Fruit fly (Drosophila melanogaster) whole organism, embryonic: ENCODE measurements around the gene Ac76E.

Experiments used
- Atf6 ChIP-seq: fragments of 200-800 bp; sonication (Bioruptor generic); IDR thresholded peaks from 2 replicates; pipeline ENCODE4 v1.3.6; 2022; ENCODE audit warnings: missing biosample characterization, missing genetic modification characterization
- Bdp1 ChIP-seq: fragments of 200-800 bp; sonication (Bioruptor generic); optimal IDR thresholded peaks from 3 replicates; lab custom pipeline; 2016; ENCODE audit warnings: missing biosample characterization, missing genetic modification characterization
- BtbVII ChIP-seq: fragments of 200-800 bp; sonication (Bioruptor generic); optimal IDR thresholded peaks from 3 replicates; lab custom pipeline; 2017; ENCODE audit warnings: missing biosample characterization, mild to moderate bottlenecking, missing genetic modification characterization
- CG10565 ChIP-seq: fragments of 200-800 bp; sonication (Bioruptor generic); optimal IDR thresholded peaks from 3 replicates; lab custom pipeline; 2016; ENCODE audit warnings: missing biosample characterization, mild to moderate bottlenecking, missing genetic modification characterization
- CG11504 ChIP-seq: fragments of 200-800 bp; sonication (Bioruptor generic); optimal IDR thresholded peaks from 3 replicates; lab custom pipeline; 2019; ENCODE audit warnings: missing biosample characterization, mild to moderate bottlenecking, missing genetic modification characterization, moderate library complexity
- CG12299 ChIP-seq: fragments of 200-800 bp; sonication (Bioruptor generic); optimal IDR thresholded peaks from 2 replicates; lab custom pipeline; 2018; ENCODE audit warnings: missing biosample characterization, mild to moderate bottlenecking, missing genetic modification characterization
- CG1233 ChIP-seq: fragments of 200-800 bp; sonication (Bioruptor generic); optimal IDR thresholded peaks from 4 replicates; lab custom pipeline; 2018; ENCODE audit warnings: missing biosample characterization, mild to moderate bottlenecking, missing genetic modification characterization
- CG14710 ChIP-seq: fragments of 200-800 bp; sonication (Bioruptor generic); optimal IDR thresholded peaks from 3 replicates; lab custom pipeline; 2019; ENCODE audit warnings: missing biosample characterization, mild to moderate bottlenecking, missing genetic modification characterization, moderate library complexity
- CG15011 ChIP-seq: fragments of 200-800 bp; sonication (Bioruptor generic); optimal IDR thresholded peaks from 3 replicates; lab custom pipeline; 2018; ENCODE audit warnings: missing biosample characterization, mild to moderate bottlenecking, missing genetic modification characterization
- CG16815 ChIP-seq: fragments of 200-800 bp; sonication (Bioruptor generic); optimal IDR thresholded peaks from 3 replicates; lab custom pipeline; 2017; ENCODE audit warnings: missing biosample characterization, mild to moderate bottlenecking, missing genetic modification characterization
- CG18262 ChIP-seq: fragments of 200-800 bp; optimal IDR thresholded peaks from 3 replicates; lab custom pipeline; 2019; ENCODE audit warnings: missing biosample characterization, mild to moderate bottlenecking, missing genetic modification characterization, moderate library complexity
- CG2129 ChIP-seq: fragments of 200-800 bp; sonication (Bioruptor generic); IDR thresholded peaks from 2 replicates; pipeline ENCODE4 v1.3.6; 2022; ENCODE audit warnings: missing biosample characterization, missing genetic modification characterization; ENCODE audit not compliant: partially characterized antibody
- CG2199 ChIP-seq: fragments of 200-800 bp; sonication (Bioruptor generic); IDR thresholded peaks from 3 replicates; pipeline ENCODE4 v1.3.6; 2022; ENCODE audit warnings: missing biosample characterization, missing genetic modification characterization
- CG3065 ChIP-seq: fragments of 200-800 bp; sonication (Bioruptor generic); optimal IDR thresholded peaks from 2 replicates; lab custom pipeline; 2016; ENCODE audit warnings: missing biosample characterization, missing genetic modification characterization
- CG31365 ChIP-seq: fragments of 200-800 bp; sonication (Bioruptor generic); optimal IDR thresholded peaks from 2 replicates; lab custom pipeline; 2018; ENCODE audit warnings: missing biosample characterization, mild to moderate bottlenecking, missing genetic modification characterization
- CG3407 ChIP-seq: fragments of 200-800 bp; sonication (Bioruptor generic); optimal IDR thresholded peaks from 2 replicates; lab custom pipeline; 2018; ENCODE audit warnings: missing biosample characterization, mild to moderate bottlenecking, missing genetic modification characterization
- CG34376 ChIP-seq: fragments of 200-800 bp; sonication (Bioruptor generic); optimal IDR thresholded peaks from 2 replicates; lab custom pipeline; 2018; ENCODE audit warnings: missing biosample characterization, mild to moderate bottlenecking, missing genetic modification characterization
- CG4854 ChIP-seq: fragments of 200-800 bp; sonication (Bioruptor generic); optimal IDR thresholded peaks from 2 replicates; lab custom pipeline; 2016; ENCODE audit warnings: missing biosample characterization, missing genetic modification characterization, inconsistent platforms
- CG6813 ChIP-seq: fragments of 200-800 bp; sonication (Bioruptor generic); optimal IDR thresholded peaks from 2 replicates; lab custom pipeline; 2017; ENCODE audit warnings: missing biosample characterization, missing genetic modification characterization, mild to moderate bottlenecking, moderate library complexity, missing genetic modification reagents
- CG7786 ChIP-seq: fragments of 200-800 bp; sonication (Bioruptor generic); optimal IDR thresholded peaks from 2 replicates; lab custom pipeline; 2016; ENCODE audit warnings: missing biosample characterization, missing genetic modification characterization
- D ChIP-seq, 2 experiments: fragments of 200-800 bp in 1 of 2; fragments of >200 bp in 1 of 2; sonication (Bioruptor generic) in 1 of 2; optimal IDR thresholded peaks; 2 replicates in 1 of 2; 3 replicates in 1 of 2; lab custom pipeline; 2017; ENCODE audit warnings: mild to moderate bottlenecking in 1 of 2, missing biosample characterization in 1 of 2, missing genetic modification characterization in 1 of 2, missing genetic modification reagents in 1 of 2
- Doc2 ChIP-seq: fragments of 200-800 bp; sonication (Bioruptor generic); IDR thresholded peaks from 2 replicates; pipeline ENCODE4 v1.3.6; 2022; ENCODE audit warnings: missing biosample characterization, missing genetic modification characterization
- E2f1 ChIP-seq: fragments of 200-800 bp; sonication (Bioruptor generic); IDR thresholded peaks from 2 replicates; pipeline ENCODE4 v1.3.6; 2022; ENCODE audit warnings: missing biosample characterization, missing genetic modification characterization
- E2f2 ChIP-seq: fragments of 200-800 bp; sonication (Bioruptor generic); IDR thresholded peaks from 2 replicates; pipeline ENCODE4 v1.3.6; 2022; ENCODE audit warnings: missing biosample characterization, missing genetic modification characterization
- Eip74EF ChIP-seq, 2 experiments: fragments of 200-800 bp in 1 of 2; fragments of >200 bp in 1 of 2; sonication (Bioruptor generic) in 1 of 2; optimal IDR thresholded peaks; 2 replicates each; lab custom pipeline; 2017 to 2019; ENCODE audit warnings: missing biosample characterization in 2 of 2, missing genetic modification characterization in 2 of 2, mild to moderate bottlenecking in 1 of 2, moderate library complexity in 1 of 2
- H15 ChIP-seq: fragments of 200-800 bp; sonication (Bioruptor generic); IDR thresholded peaks from 3 replicates; pipeline ENCODE4 v1.3.6; 2022; ENCODE audit warnings: missing biosample characterization, missing genetic modification characterization
- Hmx ChIP-seq: fragments of 200-800 bp; sonication (Bioruptor generic); optimal IDR thresholded peaks from 2 replicates; lab custom pipeline; 2016; ENCODE audit warnings: missing biosample characterization, missing genetic modification characterization
- Hr78 ChIP-seq, 2 experiments: fragments of 200-800 bp in 1 of 2; fragments of >200 bp in 1 of 2; sonication (Bioruptor generic) in 1 of 2; optimal IDR thresholded peaks; 2 replicates each; lab custom pipeline; 2017 to 2019; ENCODE audit warnings: missing biosample characterization in 2 of 2, missing genetic modification characterization in 2 of 2, mild to moderate bottlenecking in 1 of 2, moderate library complexity in 1 of 2
- MESR4 ChIP-seq: fragments of 200-800 bp; sonication (Bioruptor generic); optimal IDR thresholded peaks from 2 replicates; lab custom pipeline; 2018; ENCODE audit warnings: missing biosample characterization, mild to moderate bottlenecking, missing genetic modification characterization, moderate library complexity
- NFAT ChIP-seq: fragments of 200-800 bp; sonication (Bioruptor generic); IDR thresholded peaks from 2 replicates; pipeline ENCODE4 v1.3.6; 2022; ENCODE audit warnings: missing biosample characterization, missing genetic modification characterization
- Ptx1 ChIP-seq: fragments of 200-800 bp; sonication (Bioruptor generic); IDR thresholded peaks from 2 replicates; pipeline ENCODE4 v1.3.6; 2022; ENCODE audit warnings: missing biosample characterization, missing genetic modification characterization
- Side ChIP-seq: fragments of 200-800 bp; sonication (Bioruptor generic); optimal IDR thresholded peaks from 2 replicates; lab custom pipeline; 2016; ENCODE audit warnings: missing biosample characterization, missing genetic modification characterization
- Taf1 ChIP-seq: fragments of 200-800 bp; sonication (Bioruptor generic); IDR thresholded peaks from 2 replicates; pipeline ENCODE4 v1.3.6; 2022; ENCODE audit warnings: missing biosample characterization, missing genetic modification characterization
- Trl ChIP-seq, 3 experiments: fragments of >200 bp in 2 of 3; fragments of 200-800 bp in 1 of 3; sonication (Bioruptor generic) in 1 of 3; optimal IDR thresholded peaks; 2 replicates in 1 of 3; 3 replicates in 2 of 3; lab custom pipeline; 2016 to 2017; ENCODE audit warnings: missing biosample characterization in 1 of 3, missing genetic modification characterization in 1 of 3
- Usf ChIP-seq: fragments of 200-800 bp; sonication (Bioruptor generic); optimal IDR thresholded peaks from 2 replicates; lab custom pipeline; 2017; ENCODE audit warnings: missing genotype, missing biosample characterization, missing genetic modification characterization
- ash1 ChIP-seq: fragments of 200-800 bp; sonication (Bioruptor generic); optimal IDR thresholded peaks from 2 replicates; lab custom pipeline; 2018; ENCODE audit warnings: missing biosample characterization, mild to moderate bottlenecking, missing genetic modification characterization
- cwo ChIP-seq: fragments of 200-800 bp; sonication (Bioruptor generic); optimal IDR thresholded peaks from 3 replicates; lab custom pipeline; 2017; ENCODE audit warnings: missing biosample characterization, missing genetic modification characterization, mild to moderate bottlenecking, moderate library complexity, missing genetic modification reagents
- fu2 ChIP-seq: fragments of 200-800 bp; sonication (Bioruptor generic); optimal IDR thresholded peaks from 2 replicates; lab custom pipeline; 2016; ENCODE audit warnings: missing biosample characterization, missing genetic modification characterization
- gfzf ChIP-seq: fragments of 200-800 bp; sonication (Bioruptor generic); optimal IDR thresholded peaks from 2 replicates; lab custom pipeline; 2016; ENCODE audit warnings: missing biosample characterization, mild to moderate bottlenecking, missing genetic modification characterization, moderate library complexity
- ham ChIP-seq: fragments of 200-800 bp; sonication (Bioruptor generic); IDR thresholded peaks from 2 replicates; pipeline ENCODE4 v1.3.6; 2022; ENCODE audit warnings: missing biosample characterization, missing genetic modification characterization
- lbe ChIP-seq: fragments of 200-800 bp; sonication (Bioruptor generic); optimal IDR thresholded peaks from 2 replicates; lab custom pipeline; 2016; ENCODE audit warnings: missing biosample characterization, mild to moderate bottlenecking, missing genetic modification characterization
- odd ChIP-seq: fragments of 200-800 bp; sonication (Bioruptor generic); optimal IDR thresholded peaks from 2 replicates; lab custom pipeline; 2017; ENCODE audit warnings: missing biosample characterization, mild to moderate bottlenecking, missing genetic modification characterization
- pb ChIP-seq: fragments of 200-800 bp; sonication (Bioruptor generic); optimal IDR thresholded peaks from 3 replicates; lab custom pipeline; 2016; ENCODE audit warnings: missing biosample characterization, missing genetic modification characterization
- pros ChIP-seq: fragments of 200-800 bp; sonication (Bioruptor generic); optimal IDR thresholded peaks from 3 replicates; lab custom pipeline; 2019; ENCODE audit warnings: missing biosample characterization, mild to moderate bottlenecking, missing genetic modification characterization, moderate library complexity
- ro ChIP-seq: fragments of 200-800 bp; sonication (Bioruptor generic); IDR thresholded peaks from 2 replicates; pipeline ENCODE4 v1.3.6; 2022; ENCODE audit warnings: missing biosample characterization, missing genetic modification characterization
- sd ChIP-seq: fragments of 200-800 bp; sonication (Bioruptor generic); optimal IDR thresholded peaks from 3 replicates; lab custom pipeline; 2018; ENCODE audit warnings: missing biosample characterization, mild to moderate bottlenecking, missing genetic modification characterization, moderate library complexity
- seq ChIP-seq: fragments of 200-800 bp; sonication (Bioruptor generic); IDR thresholded peaks from 2 replicates; pipeline ENCODE4 v1.3.6; 2022; ENCODE audit warnings: missing biosample characterization, missing genetic modification characterization
- sr ChIP-seq: fragments of 200-800 bp; sonication (Bioruptor generic); IDR thresholded peaks from 3 replicates; pipeline ENCODE4 v1.3.6; 2022; ENCODE audit warnings: missing biosample characterization, missing genetic modification characterization
- tio ChIP-seq: fragments of 200-800 bp; sonication (Bioruptor generic); optimal IDR thresholded peaks from 2 replicates; lab custom pipeline; 2017; ENCODE audit warnings: missing biosample characterization, missing genetic modification characterization, inconsistent platforms
- zen ChIP-seq: fragments of 200-800 bp; sonication (Bioruptor generic); optimal IDR thresholded peaks from 3 replicates; lab custom pipeline; 2018; ENCODE audit warnings: missing biosample characterization, mild to moderate bottlenecking, missing genetic modification characterization, moderate library complexity

The Ac76E gene

dm6 chr3L:19932917-19933316 lies 6.2 kb upstream of the Ac76E start (continued):
- TF ChIP-seq CG3407, result no peak
- peak; percentile 12 for TF ChIP-seq CG4854
- TF ChIP-seq CG12299 (tag; lab: Kevin White, UChicago), result no peak
- TF ChIP-seq Doc2 (GFP tag; lab: Robert Waterston, UW), result no peak
- TF ChIP-seq H15, result no peak
- peak; percentile 12 for TF ChIP-seq cwo (GFP tag; lab: Kevin White, UChicago)
- peak; percentile 11 for TF ChIP-seq CG7786 (GFP tag; lab: Kevin White, UChicago)
- TF ChIP-seq E2f2 (GFP tag; lab: Robert Waterston, UW), result no peak
- TF ChIP-seq CG15011 (GFP tag; lab: Kevin White, UChicago), result no peak
- peak; percentile 45 for TF ChIP-seq CG31365 (tag; lab: Kevin White, UChicago)
- peak; percentile 99 for TF ChIP-seq CG11504 (tag; lab: Kevin White, UChicago)
- no peak for TF ChIP-seq lbe (GFP tag; lab: Kevin White, UChicago)
- TF ChIP-seq NFAT, result no peak
- no peak for TF ChIP-seq E2f1 (GFP tag; lab: Robert Waterston, UW)
- no peak for TF ChIP-seq CG3065
- no peak for TF ChIP-seq ro (GFP tag; lab: Robert Waterston, UW)
- peak; percentile 74 for TF ChIP-seq sd (tag; lab: Kevin White, UChicago)
- no peak for TF ChIP-seq Eip74EF (GFP tag; optimal IDR thresholded peaks at IDR 0.05; lab: Kevin White, UChicago)
- TF ChIP-seq CG2199 (GFP tag; lab: Robert Waterston, UW), result peak; percentile 53; the same call in 1 of the 3 replicates
- no peak for TF ChIP-seq Bdp1
- no peak for TF ChIP-seq zen (tag; lab: Kevin White, UChicago)
- peak; percentile 44 for TF ChIP-seq odd
- no peak for TF ChIP-seq fu2 (GFP tag; lab: Kevin White, UChicago)
- peak; percentile 8 for TF ChIP-seq CG1233 (GFP tag; lab: Kevin White, UChicago)
- no peak for TF ChIP-seq MESR4 (GFP tag; lab: Kevin White, UChicago)
- TF ChIP-seq Side, result peak; percentile 61
- TF ChIP-seq seq (GFP tag; lab: Robert Waterston, UW), result peak; percentile 43; the same call in 1 of the 2 replicates
- TF ChIP-seq BtbVII (GFP tag; lab: Kevin White, UChicago), result peak; percentile 77
- no peak for TF ChIP-seq ash1 (GFP tag; lab: Kevin White, UChicago)
- no peak for TF ChIP-seq Taf1 (GFP tag; lab: Robert Waterston, UW)
- TF ChIP-seq CG34376 (GFP tag; lab: Kevin White, UChicago), result peak; percentile 86
- peak; percentile 59; the same call in 1 of the 2 replicates for TF ChIP-seq Atf6 (GFP tag; lab: Robert Waterston, UW)
- TF ChIP-seq sr (GFP tag; lab: Robert Waterston, UW), result no peak
- TF ChIP-seq D (optimal IDR thresholded peaks at IDR 0.05; lab: Kevin White, UChicago), result no peak
- TF ChIP-seq D (GFP tag; optimal IDR thresholded peaks at IDR 0.05; lab: Kevin White, UChicago), result no peak
- TF ChIP-seq ham (GFP tag; lab: Robert Waterston, UW), result no peak
- TF ChIP-seq tio (GFP tag; lab: Kevin White, UChicago), result no peak
- no peak for TF ChIP-seq Usf (GFP tag; lab: Kevin White, UChicago)
- TF ChIP-seq CG6813 (GFP tag; lab: Kevin White, UChicago), result peak; percentile 56
- TF ChIP-seq CG18262, result no peak
- no peak for TF ChIP-seq CG10565 (GFP tag; lab: Kevin White, UChicago)
- TF ChIP-seq gfzf (GFP tag; lab: Kevin White, UChicago), result no peak
- no peak for TF ChIP-seq CG16815 (GFP tag; lab: Kevin White, UChicago)
- TF ChIP-seq Hr78 (GFP tag; optimal IDR thresholded peaks at IDR 0.05; lab: Kevin White, UChicago), result peak in 1 of 2 experiments; percentile 28
- TF ChIP-seq Trl (optimal IDR thresholded peaks at IDR 0.05; lab: Kevin White, UChicago), result peak; percentile 25 to 45
- peak; percentile 11 for TF ChIP-seq Trl (GFP tag; optimal IDR thresholded peaks at IDR 0.05; lab: Kevin White, UChicago)
- TF ChIP-seq Ptx1 (GFP tag; lab: Robert Waterston, UW), result no peak
- TF ChIP-seq pros, result no peak
- TF ChIP-seq CG14710 (tag; lab: Kevin White, UChicago), result peak; percentile 8
- TF ChIP-seq pb (GFP tag; lab: Kevin White, UChicago), result no peak
- no peak for TF ChIP-seq Hmx (GFP tag; lab: Kevin White, UChicago)
- no peak for TF ChIP-seq CG2129
